Fruit fly (Drosophila melanogaster): ENCODE results near the gene rdgA.
A peak's percentile ranks its signal among the peaks of the same experiment; 100 is the strongest.

Gene rdgA

dm6 chrX:9062665-9063064 is 155.8 kb downstream of the rdgA start (continued):
- no peak for TF ChIP-seq sima (GFP tag; optimal IDR thresholded peaks at IDR 0.05)
- no peak for TF ChIP-seq bcd (GFP tag; optimal IDR thresholded peaks at IDR 0.05)
- TF ChIP-seq CG7357 (GFP tag; IDR thresholded peaks at IDR 0.05) = peak; percentile 25; the same call in 1 of the 3 replicates
- no peak for TF ChIP-seq CG10274 (GFP tag; optimal IDR thresholded peaks at IDR 0.05)
- no peak for TF ChIP-seq Trl (optimal IDR thresholded peaks at IDR 0.05)
- TF ChIP-seq Trl (GFP tag; optimal IDR thresholded peaks at IDR 0.05) = no peak
- no peak for TF ChIP-seq NfI (GFP tag; optimal IDR thresholded peaks at IDR 0.05)
- TF ChIP-seq CG10565 (GFP tag; optimal IDR thresholded peaks at IDR 0.05) = no peak
- no peak for TF ChIP-seq Dfd (GFP tag; optimal IDR thresholded peaks at IDR 0.05)
- no peak for TF ChIP-seq jigr1 (GFP tag; IDR thresholded peaks at IDR 0.05)
- no peak for TF ChIP-seq CG31388 (GFP tag; optimal IDR thresholded peaks at IDR 0.05)
- peak; percentile 48 for TF ChIP-seq row (GFP tag; IDR thresholded peaks at IDR 0.05)
- TF ChIP-seq CG5245 (GFP tag; optimal IDR thresholded peaks at IDR 0.05) = no peak
- TF ChIP-seq so (GFP tag; IDR thresholded peaks at IDR 0.05) = no peak
- TF ChIP-seq chn (GFP tag; optimal IDR thresholded peaks at IDR 0.05) = no peak
- no peak for TF ChIP-seq tap (tag; optimal IDR thresholded peaks at IDR 0.05)
- TF ChIP-seq Drgx (GFP tag; IDR thresholded peaks at IDR 0.05) = peak; percentile 67
- no peak for TF ChIP-seq Poxn (GFP tag; IDR thresholded peaks at IDR 0.05)
- TF ChIP-seq amos (GFP tag; IDR thresholded peaks at IDR 0.05; ENCODE audit: partially characterized antibody) = no peak
- no peak for TF ChIP-seq bbx (GFP tag; IDR thresholded peaks at IDR 0.05; ENCODE audit: partially characterized antibody)
- no peak for TF ChIP-seq slou (GFP tag; optimal IDR thresholded peaks at IDR 0.05)
- no peak for TF ChIP-seq tio (GFP tag; optimal IDR thresholded peaks at IDR 0.05)
- no peak for TF ChIP-seq E2f2 (GFP tag; IDR thresholded peaks at IDR 0.05)
- no peak for TF ChIP-seq CG12299 (tag; optimal IDR thresholded peaks at IDR 0.05)
- TF ChIP-seq H2.0 (GFP tag; IDR thresholded peaks at IDR 0.05) = no peak
- no peak for TF ChIP-seq Neu2 (GFP tag; optimal IDR thresholded peaks at IDR 0.05; ENCODE audit: borderline replicate concordance)
- TF ChIP-seq Med (GFP tag) = peak; percentile 66
- TF ChIP-seq HLH4C (GFP tag; IDR thresholded peaks at IDR 0.05; ENCODE audit: partially characterized antibody) = no peak
- no peak for TF ChIP-seq grn (GFP tag; optimal IDR thresholded peaks at IDR 0.05)
- TF ChIP-seq Atf-2 (GFP tag; optimal IDR thresholded peaks at IDR 0.05) = no peak
- no peak for TF ChIP-seq z (GFP tag; IDR thresholded peaks at IDR 0.05)
- TF ChIP-seq CG13424 (tag; optimal IDR thresholded peaks at IDR 0.05) = peak; percentile 21
- no peak for TF ChIP-seq CG8290 (GFP tag; optimal IDR thresholded peaks at IDR 0.05)
- no peak for TF ChIP-seq CG8290 (tag; optimal IDR thresholded peaks at IDR 0.05)
- TF ChIP-seq ind (GFP tag; optimal IDR thresholded peaks at IDR 0.05) = no peak
- TF ChIP-seq CG32772 (GFP tag; IDR thresholded peaks at IDR 0.05) = no peak
- no peak for TF ChIP-seq lola (GFP tag; optimal IDR thresholded peaks at IDR 0.05)
- TF ChIP-seq Ets65A (GFP tag) = no peak
- no peak for TF ChIP-seq Hand (GFP tag; optimal IDR thresholded peaks at IDR 0.05)
- TF ChIP-seq CG6813 (GFP tag; optimal IDR thresholded peaks at IDR 0.05) = no peak
- TF ChIP-seq CG1603 (tag; optimal IDR thresholded peaks at IDR 0.05) = no peak
- no peak for TF ChIP-seq toy (GFP tag; IDR thresholded peaks at IDR 0.05)
- TF ChIP-seq CG15696 (tag; optimal IDR thresholded peaks at IDR 0.05) = no peak
- peak; percentile 43 for TF ChIP-seq CG11504 (tag; optimal IDR thresholded peaks at IDR 0.05)
- TF ChIP-seq Usf (GFP tag; optimal IDR thresholded peaks at IDR 0.05) = no peak
- TF ChIP-seq Pdp1 (GFP tag; optimal IDR thresholded peaks at IDR 0.05) = no peak
- no peak for TF ChIP-seq CG4617 (GFP tag; optimal IDR thresholded peaks at IDR 0.05; ENCODE audit: borderline replicate concordance)
- no peak for TF ChIP-seq CG12219 (GFP tag; optimal IDR thresholded peaks at IDR 0.05)
- no peak for TF ChIP-seq CG9437 (GFP tag; optimal IDR thresholded peaks at IDR 0.05)
- TF ChIP-seq mld (GFP tag; IDR thresholded peaks at IDR 0.05; ENCODE audit: partially characterized antibody) = no peak
- TF ChIP-seq repo (GFP tag; optimal IDR thresholded peaks at IDR 0.05) = no peak
- TF ChIP-seq CG2889 (GFP tag; IDR thresholded peaks at IDR 0.05) = no peak
- TF ChIP-seq crol (GFP tag; IDR thresholded peaks at IDR 0.05) = no peak

Measured in whole organism, embryonic.